Worm (Caenorhabditis elegans) whole organism, mixed stage, embryonic: Measurements from ENCODE around the gene F54C8.7.

Source experiments
- ces-1 ChIP-seq: fragments of 150-350 bp; optimal IDR thresholded peaks from 2 replicates; lab custom pipeline; 2014; ENCODE audit warnings: missing biosample characterization, missing genetic modification reagents, missing genetic modification characterization
- elt-1 ChIP-seq: sonication (generic microtip); optimal IDR thresholded peaks from 2 replicates; lab custom pipeline; 2017; ENCODE audit warnings: missing genetic modification characterization, mild to moderate bottlenecking, missing compliant biosample characterization, antibody characterized with exemption, moderate library complexity, borderline replicate concordance; ENCODE audit not compliant: insufficient read depth
- lin-13 ChIP-seq: fragments of 150-350 bp; optimal IDR thresholded peaks from 2 replicates; lab custom pipeline; 2014; ENCODE audit warnings: missing biosample characterization, missing genetic modification characterization
- lsy-2 ChIP-seq: fragments of 150-350 bp; optimal IDR thresholded peaks from 2 replicates; lab custom pipeline; 2014; ENCODE audit warnings: missing biosample characterization, missing genetic modification characterization
- mls-2 ChIP-seq: sonication (generic microtip); optimal IDR thresholded peaks from 2 replicates; lab custom pipeline; 2016; ENCODE audit warnings: mild to moderate bottlenecking, missing genetic modification characterization, moderate library complexity, missing compliant biosample characterization
- nhr-28 ChIP-seq: fragments of 150-350 bp; optimal IDR thresholded peaks from 2 replicates; lab custom pipeline; 2014; ENCODE audit warnings: missing biosample characterization, missing genetic modification characterization
- nhr-76 ChIP-seq: sonication (generic microtip); optimal IDR thresholded peaks from 2 replicates; lab custom pipeline; 2017; ENCODE audit warnings: missing biosample characterization, missing genetic modification characterization
- unc-120 ChIP-seq: sonication (generic microtip); optimal IDR thresholded peaks from 2 replicates; lab custom pipeline; 2017; ENCODE audit warnings: missing genetic modification characterization, missing compliant biosample characterization; ENCODE audit not compliant: poor library complexity, severe bottlenecking
- unc-62 ChIP-seq: fragments of 150-350 bp; optimal IDR thresholded peaks from 2 replicates; lab custom pipeline; 2014; ENCODE audit warnings: missing biosample characterization, missing genetic modification reagents, missing genetic modification characterization

DNA sequence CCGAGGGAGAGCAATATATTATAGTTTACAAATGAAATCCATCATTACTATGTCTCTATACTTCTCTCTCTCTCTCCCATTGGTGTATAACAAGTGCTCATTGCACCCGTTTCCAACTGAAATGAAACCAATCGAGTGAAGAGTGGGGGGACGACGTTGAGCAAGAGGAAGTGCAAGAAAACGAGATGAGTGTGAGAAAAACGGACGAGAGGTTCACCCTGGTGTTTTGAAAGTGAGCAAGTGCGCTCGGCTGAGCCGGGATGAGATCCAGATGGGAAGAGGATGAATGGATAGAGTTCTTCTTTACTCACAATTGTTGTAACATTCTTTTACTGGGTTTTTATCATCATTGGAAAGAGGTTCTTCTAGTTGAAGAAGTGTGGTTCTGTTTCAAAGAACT lies 29.9 kb upstream of the F54C8.7 start:
- TF ChIP-seq lin-13 = no peak
- TF ChIP-seq unc-62 (GFP tag; lab: Kevin White, UChicago) = peak; percentile 20
- no peak for TF ChIP-seq nhr-76 (tag; lab: Kevin White, UChicago)
- no peak for TF ChIP-seq mls-2 (tag; lab: Kevin White, UChicago)
- no peak for TF ChIP-seq elt-1 (tag; lab: Kevin White, UChicago)
- TF ChIP-seq nhr-28 (tag; lab: Kevin White, UChicago) = no peak
- no peak for TF ChIP-seq unc-120 (tag; lab: Kevin White, UChicago)
- peak; percentile 36 for TF ChIP-seq ces-1 (GFP tag; lab: Kevin White, UChicago)
- TF ChIP-seq lsy-2 (tag; lab: Kevin White, UChicago) = no peak
